Worm (Caenorhabditis elegans) whole organism, L3 larva: Measurements from ENCODE around the gene nhr-7.

Source experiments
- R02D3.7 ChIP-seq: fragments of 150-350 bp; optimal IDR thresholded peaks from 2 replicates; lab custom pipeline; 2014; ENCODE audit warnings: missing biosample characterization, missing genetic modification characterization
- ZK546.5 ChIP-seq: sonication (generic microtip); optimal IDR thresholded peaks from 2 replicates; lab custom pipeline; 2017; ENCODE audit warnings: missing biosample characterization, missing genetic modification characterization
- aly-2 ChIP-seq: fragments of 150-350 bp; optimal IDR thresholded peaks from 2 replicates; lab custom pipeline; 2014; ENCODE audit warnings: missing biosample characterization, missing genetic modification characterization
- ceh-28 ChIP-seq: fragments of 150-350 bp; optimal IDR thresholded peaks from 2 replicates; lab custom pipeline; 2014; ENCODE audit warnings: missing biosample characterization, missing genetic modification reagents, missing genetic modification characterization
- daf-12 ChIP-seq: fragments of 150-350 bp; optimal IDR thresholded peaks from 2 replicates; lab custom pipeline; 2014; ENCODE audit warnings: missing biosample characterization, missing genetic modification reagents, missing genetic modification characterization
- egl-27 ChIP-seq: sonication (generic microtip); optimal IDR thresholded peaks from 4 replicates; lab custom pipeline; 2017; ENCODE audit warnings: missing biosample characterization, missing genetic modification reagents, missing genetic modification characterization
- egl-5 ChIP-seq: fragments of 150-350 bp; optimal IDR thresholded peaks from 2 replicates; lab custom pipeline; 2017; ENCODE audit warnings: missing biosample characterization, missing genetic modification reagents, missing genetic modification characterization, inconsistent platforms
- elt-1 ChIP-seq: fragments of 150-350 bp; optimal IDR thresholded peaks from 2 replicates; lab custom pipeline; 2014; ENCODE audit warnings: missing biosample characterization, missing genetic modification characterization
- elt-2 ChIP-seq: sonication (generic microtip); optimal IDR thresholded peaks from 2 replicates; lab custom pipeline; 2016; ENCODE audit warnings: missing genetic modification reagents, mild to moderate bottlenecking, missing genetic modification characterization, missing compliant biosample characterization
- elt-3 ChIP-seq, 3 experiments: fragments of 150-350 bp in 1 of 3; sonication (generic microtip) in 2 of 3; optimal IDR thresholded peaks; 2 replicates in 2 of 3; 4 replicates in 1 of 3; lab custom pipeline; 2014 to 2017; ENCODE audit warnings: missing biosample characterization in 3 of 3, missing genetic modification characterization in 3 of 3
- fkh-10 ChIP-seq: sonication (generic microtip); optimal IDR thresholded peaks from 2 replicates; lab custom pipeline; 2017; ENCODE audit warnings: missing biosample characterization, missing genetic modification reagents, missing genetic modification characterization
- hmg-11 ChIP-seq: sonication (generic microtip); optimal IDR thresholded peaks from 2 replicates; lab custom pipeline; 2016; ENCODE audit warnings: missing genetic modification characterization, missing compliant biosample characterization
- lin-15B ChIP-seq: fragments of 150-350 bp; optimal IDR thresholded peaks from 2 replicates; lab custom pipeline; 2014; ENCODE audit warnings: missing biosample characterization, missing genetic modification characterization
- lin-39 ChIP-seq: fragments of 150-350 bp; optimal IDR thresholded peaks from 2 replicates; lab custom pipeline; 2018; ENCODE audit warnings: missing biosample characterization, missing genetic modification reagents, missing genetic modification characterization
- lsy-12 ChIP-seq: sonication (generic microtip); optimal IDR thresholded peaks from 2 replicates; lab custom pipeline; 2016; ENCODE audit warnings: mild to moderate bottlenecking, missing genetic modification characterization, missing compliant biosample characterization
- mdl-1 ChIP-seq: fragments of 150-350 bp; optimal IDR thresholded peaks from 2 replicates; lab custom pipeline; 2014; ENCODE audit warnings: missing biosample characterization, missing genetic modification characterization
- nfya-1 ChIP-seq: sonication (generic microtip); optimal IDR thresholded peaks from 2 replicates; lab custom pipeline; 2017; ENCODE audit warnings: missing genetic modification characterization, mild to moderate bottlenecking, missing compliant biosample characterization, antibody characterized with exemption, moderate library complexity; ENCODE audit not compliant: insufficient read depth
- nhr-11 ChIP-seq: fragments of 150-350 bp; optimal IDR thresholded peaks from 2 replicates; lab custom pipeline; 2014; ENCODE audit warnings: missing biosample characterization, missing genetic modification characterization
- nhr-12 ChIP-seq: fragments of 150-350 bp; optimal IDR thresholded peaks from 2 replicates; lab custom pipeline; 2014; ENCODE audit warnings: missing biosample characterization, missing genetic modification characterization
- nhr-23 ChIP-seq: fragments of 150-350 bp; optimal IDR thresholded peaks from 2 replicates; lab custom pipeline; 2014; ENCODE audit warnings: missing biosample characterization, missing genetic modification reagents, missing genetic modification characterization
- nhr-28 ChIP-seq: fragments of 150-350 bp; optimal IDR thresholded peaks from 2 replicates; lab custom pipeline; 2014; ENCODE audit warnings: missing biosample characterization, missing genetic modification characterization
- nhr-67 ChIP-seq: fragments of 150-350 bp; optimal IDR thresholded peaks from 2 replicates; lab custom pipeline; 2014; ENCODE audit warnings: missing biosample characterization, missing genetic modification characterization
- nhr-76 ChIP-seq: fragments of 150-350 bp; sonication (generic microtip); optimal IDR thresholded peaks from 5 replicates; lab custom pipeline; 2014; ENCODE audit warnings: missing biosample characterization, missing genetic modification characterization
- pha-4 ChIP-seq: fragments of 150-350 bp; optimal IDR thresholded peaks from 2 replicates; lab custom pipeline; 2014; ENCODE audit warnings: missing biosample characterization, missing genetic modification reagents, missing genetic modification characterization
- sea-2 ChIP-seq: fragments of 150-350 bp; sonication (generic microtip); optimal IDR thresholded peaks from 4 replicates; lab custom pipeline; 2014; ENCODE audit warnings: missing biosample characterization, missing genetic modification reagents, missing genetic modification characterization
- snpc-4 ChIP-seq: fragments of 150-350 bp; optimal IDR thresholded peaks from 2 replicates; lab custom pipeline; 2014; ENCODE audit warnings: missing biosample characterization, missing genetic modification characterization
- tbx-2 ChIP-seq: sonication (generic microtip); optimal IDR thresholded peaks from 2 replicates; lab custom pipeline; 2016; ENCODE audit warnings: mild to moderate bottlenecking, missing genetic modification characterization, missing compliant biosample characterization
- unc-39 ChIP-seq: sonication (generic microtip); optimal IDR thresholded peaks from 4 replicates; lab custom pipeline; 2017; ENCODE audit warnings: missing biosample characterization, missing genetic modification characterization
- unc-62 ChIP-seq: fragments of 150-350 bp; sonication (generic microtip); optimal IDR thresholded peaks from 4 replicates; lab custom pipeline; 2014; ENCODE audit warnings: missing biosample characterization, missing genetic modification reagents, missing genetic modification characterization
- zag-1 ChIP-seq: fragments of 150-350 bp; optimal IDR thresholded peaks from 2 replicates; lab custom pipeline; 2014; ENCODE audit warnings: missing biosample characterization, missing genetic modification characterization
- ztf-11 ChIP-seq: fragments of 150-350 bp; optimal IDR thresholded peaks from 2 replicates; lab custom pipeline; 2014; ENCODE audit warnings: missing biosample characterization, missing genetic modification characterization

nhr-7 gene

ce11 chrIV:11310624-11311023, 39.5 kb upstream of the nhr-7 start, which contains the start of gene znf-207:
Gene znf-207 (plus strand): TSS chrIV:11310972.
- peak; percentile 59 for TF ChIP-seq nfya-1 (tag; lab: Kevin White, UChicago)
- TF ChIP-seq nhr-11 (tag; lab: Kevin White, UChicago): no peak
- TF ChIP-seq fkh-10: peak; percentile 2
- no peak for TF ChIP-seq unc-62 (GFP tag; lab: Kevin White, UChicago)
- TF ChIP-seq elt-3 (tag; optimal IDR thresholded peaks at IDR 0.05; lab: Kevin White, UChicago): no peak
- peak; percentile 2 for TF ChIP-seq nhr-23 (tag; lab: Kevin White, UChicago)
- no peak for TF ChIP-seq nhr-12 (tag; lab: Kevin White, UChicago)
- TF ChIP-seq hmg-11 (tag; lab: Kevin White, UChicago): peak; percentile 37
- peak; percentile 7 for TF ChIP-seq elt-2
- TF ChIP-seq lin-15B (tag; lab: Kevin White, UChicago): peak; percentile 30
- peak; percentile 26 for TF ChIP-seq snpc-4 (tag; lab: Kevin White, UChicago)
- no peak for TF ChIP-seq egl-27 (tag; lab: Kevin White, UChicago)
- TF ChIP-seq pha-4 (tag; lab: Kevin White, UChicago): peak; percentile 56
- TF ChIP-seq daf-12 (tag; lab: Kevin White, UChicago): no peak

- TF ChIP-seq lsy-12 (tag; lab: Kevin White, UChicago): peak; percentile 42
- TF ChIP-seq unc-39: no peak
- no peak for TF ChIP-seq elt-3 (tag; optimal IDR thresholded peaks at IDR 0.05; lab: Kevin White, UChicago)
- TF ChIP-seq pha-4 (tag; lab: Kevin White, UChicago): peak; percentile 16
Measured at ce11 chrIV:11307770-11308169, 36.6 kb upstream of the nhr-7 start.

ce11 chrIV:11306548-11306947, 35.4 kb upstream of the nhr-7 start, which contains the start of gene B0035.13:
Gene B0035.13 (minus strand): TSS chrIV:11306720.
- TF ChIP-seq nhr-23 (tag; lab: Kevin White, UChicago) (no peak), elt-2 (peak; percentile 61), tbx-2 (tag; lab: Kevin White, UChicago) (no peak)

- TF ChIP-seq daf-12 (tag; lab: Kevin White, UChicago): no peak
- TF ChIP-seq sea-2 (GFP tag; lab: Kevin White, UChicago): no peak
- no peak for TF ChIP-seq elt-1 (tag; lab: Kevin White, UChicago)
Measured at ce11 chrIV:11304970-11305369, 33.8 kb upstream of the nhr-7 start.

- TF ChIP-seq pha-4 (tag; lab: Kevin White, UChicago) (peak; percentile 63), lin-15B (tag; lab: Kevin White, UChicago) (peak; percentile 73), ceh-28 (tag; lab: Kevin White, UChicago) (peak; percentile 57), nhr-28 (no peak), tbx-2 (tag; lab: Kevin White, UChicago) (no peak), nhr-67 (tag; lab: Kevin White, UChicago) (no peak), nhr-23 (tag; lab: Kevin White, UChicago) (peak; percentile 0), snpc-4 (tag; lab: Kevin White, UChicago) (peak; percentile 33), daf-12 (tag; lab: Kevin White, UChicago) (no peak), hmg-11 (tag; lab: Kevin White, UChicago) (peak; percentile 57), lin-39 (tag; lab: Kevin White, UChicago) (peak; percentile 27), unc-62 (GFP tag; lab: Kevin White, UChicago) (no peak), ZK546.5 (tag; lab: Kevin White, UChicago) (no peak), egl-5 (tag; lab: Kevin White, UChicago) (peak; percentile 6), nhr-76 (tag; lab: Kevin White, UChicago) (no peak), mdl-1 (tag; lab: Kevin White, UChicago) (no peak), nfya-1 (tag; lab: Kevin White, UChicago) (peak; percentile 74), zag-1 (tag; lab: Kevin White, UChicago) (no peak), aly-2 (tag; lab: Kevin White, UChicago) (no peak), ztf-11 (tag; lab: Kevin White, UChicago) (no peak), elt-2 (peak; percentile 7), R02D3.7 (no peak)
- TF ChIP-seq, all 47 proteins: peak for 10
Measured at ce11 chrIV:11298154-11299086, 27.3 kb upstream of the nhr-7 start, which contains the start of the genes B0035.15 and dnj-1. Gene B0035.15 (minus strand): TSS chrIV:11298252. Gene dnj-1 (plus strand): TSS chrIV:11299036.
